Worm (Caenorhabditis elegans): ENCODE data around the gene dpy-28.
"Not testable (repeated sequence)": the region's sequence is repeated elsewhere in the genome, so short reads cannot be mapped to it uniquely, and the experiment has no call there.

Gene dpy-28

ce11 chrIII:10747620-10748479, 15.1 kb upstream of the dpy-28 start, which contains the start of the genes ran-1 and dkc-1 (continued):
- TF ChIP-seq unc-86 (tag; optimal IDR thresholded peaks at IDR 0.05) = no peak
- no peak for TF ChIP-seq eyg-1 (tag; optimal IDR thresholded peaks at IDR 0.05)
- TF ChIP-seq rnt-1 (tag; optimal IDR thresholded peaks at IDR 0.05) = peak; percentile 2
- peak; percentile 49 for TF ChIP-seq dve-1 (tag; optimal IDR thresholded peaks at IDR 0.05)
- no peak for TF ChIP-seq ceh-24 (tag; optimal IDR thresholded peaks at IDR 0.05)
- no peak for TF ChIP-seq ceh-2 (tag; optimal IDR thresholded peaks at IDR 0.05)
- no peak for TF ChIP-seq pax-1 (tag; optimal IDR thresholded peaks at IDR 0.05)
- peak; percentile 54 for TF ChIP-seq ceh-18 (tag; optimal IDR thresholded peaks at IDR 0.05)
- TF ChIP-seq nfya-1 (tag; optimal IDR thresholded peaks at IDR 0.05) = peak; percentile 92
- TF ChIP-seq nhr-232 (tag; optimal IDR thresholded peaks at IDR 0.05) = no peak
- no peak for TF ChIP-seq unc-3 (GFP tag; conservative IDR thresholded peaks at IDR 0.05)
- TF ChIP-seq unc-3 (tag; optimal IDR thresholded peaks at IDR 0.05) = no peak
- TF ChIP-seq ceh-45 (GFP tag; IDR thresholded peaks at IDR 0.05) = no peak
- peak; percentile 78 for TF ChIP-seq unc-55 (GFP tag; optimal IDR thresholded peaks at IDR 0.05)
- TF ChIP-seq sdc-2 (tag; optimal IDR thresholded peaks at IDR 0.05) = no peak
- TF ChIP-seq ref-2 (tag; optimal IDR thresholded peaks at IDR 0.05) = no peak
- no peak for TF ChIP-seq sox-4 (tag; optimal IDR thresholded peaks at IDR 0.05)
- peak; percentile 18 for TF ChIP-seq elt-2 (tag; optimal IDR thresholded peaks at IDR 0.05)
- no peak for TF ChIP-seq pag-3 (tag; optimal IDR thresholded peaks at IDR 0.05; ENCODE audit: borderline replicate concordance)
- TF ChIP-seq hlh-6 (tag; optimal IDR thresholded peaks at IDR 0.05) = no peak
- TF ChIP-seq ceh-19 (GFP tag; optimal IDR thresholded peaks at IDR 0.05) = no peak
- TF ChIP-seq hlh-30 (tag; optimal IDR thresholded peaks at IDR 0.05; ENCODE audit: insufficient read depth) = peak; percentile 49
- no peak for TF ChIP-seq K09A11.1 (tag; optimal IDR thresholded peaks at IDR 0.05; ENCODE audit: insufficient read depth)
- no peak for TF ChIP-seq pat-9 (tag; optimal IDR thresholded peaks at IDR 0.05)
- no peak for TF ChIP-seq ama-1 (optimal IDR thresholded peaks at IDR 0.05)
- peak; percentile 75 for TF ChIP-seq ceh-48 (tag; optimal IDR thresholded peaks at IDR 0.05)

- not testable (repeated sequence) for TF ChIP-seq ceh-31, pros-1, pax-1 (tag; optimal IDR thresholded peaks at IDR 0.05)
Measured at ce11 chrIII:10750043-10750442, 12.9 kb upstream of the dpy-28 start, which contains the start of gene enu-3.6. Gene enu-3.6 (plus strand): TSS chrIII:10750434.

ce11 chrIII:10754379-10754778, 8.6 kb upstream of the dpy-28 start:
- no peak for TF ChIP-seq C08G9.2 (tag; optimal IDR thresholded peaks at IDR 0.05)
- TF ChIP-seq unc-86 (tag; optimal IDR thresholded peaks at IDR 0.05) = no peak
- TF ChIP-seq odd-2 (tag; optimal IDR thresholded peaks at IDR 0.05) = no peak
- TF ChIP-seq fax-1 (tag; optimal IDR thresholded peaks at IDR 0.05) = no peak
- TF ChIP-seq ceh-6 (GFP tag; optimal IDR thresholded peaks at IDR 0.05) = no peak
- no peak for TF ChIP-seq dve-1 (tag; optimal IDR thresholded peaks at IDR 0.05)
- TF ChIP-seq Y22D7AL.16 (tag; optimal IDR thresholded peaks at IDR 0.05) = no peak
- no peak for TF ChIP-seq fkh-6 (tag; optimal IDR thresholded peaks at IDR 0.05)
- no peak for TF ChIP-seq ceh-30 (tag; optimal IDR thresholded peaks at IDR 0.05)
- no peak for TF ChIP-seq ets-4 (tag; optimal IDR thresholded peaks at IDR 0.05)

ce11 chrIII:10755480-10756066, 7.4 kb upstream of the dpy-28 start, which contains the start of gene hpl-2:
Gene hpl-2 (minus strand): TSS chrIII:10755530.
- no peak for TF ChIP-seq ceh-6 (GFP tag; optimal IDR thresholded peaks at IDR 0.05)
- no peak for TF ChIP-seq mec-3 (tag; optimal IDR thresholded peaks at IDR 0.05; ENCODE audit: borderline replicate concordance)
- no peak for TF ChIP-seq odd-2 (tag; optimal IDR thresholded peaks at IDR 0.05)
- TF ChIP-seq ceh-19 (GFP tag; optimal IDR thresholded peaks at IDR 0.05) = no peak

Data from whole organism, late embryonic.